Fruit fly (Drosophila melanogaster) whole organism, embryonic: ENCODE data around the gene mts.

Experiments
- BtbVII ChIP-seq: fragments of 200-800 bp; sonication (Bioruptor generic); optimal IDR thresholded peaks from 3 replicates; lab custom pipeline; 2017; ENCODE audit warnings: missing biosample characterization, mild to moderate bottlenecking, missing genetic modification characterization
- CG10654 ChIP-seq: fragments of 200-800 bp; sonication (Bioruptor generic); optimal IDR thresholded peaks from 2 replicates; lab custom pipeline; 2016; ENCODE audit warnings: missing biosample characterization, missing genetic modification characterization
- CG10959 ChIP-seq: fragments of 200-800 bp; sonication (Bioruptor generic); IDR thresholded peaks from 2 replicates; pipeline ENCODE4 v1.3.6; 2022; ENCODE audit warnings: missing biosample characterization, missing genetic modification characterization
- CG11398 ChIP-seq: fragments of 200-800 bp; sonication (Bioruptor generic); optimal IDR thresholded peaks from 2 replicates; lab custom pipeline; 2016; ENCODE audit warnings: missing biosample characterization, missing genetic modification characterization
- CG11456 ChIP-seq: fragments of 200-800 bp; sonication (Bioruptor generic); IDR thresholded peaks from 3 replicates; pipeline ENCODE4 v1.3.6; 2022; ENCODE audit warnings: missing biosample characterization, missing genetic modification characterization
- CG11504 ChIP-seq: fragments of 200-800 bp; sonication (Bioruptor generic); optimal IDR thresholded peaks from 3 replicates; lab custom pipeline; 2019; ENCODE audit warnings: missing biosample characterization, mild to moderate bottlenecking, missing genetic modification characterization, moderate library complexity
- CG12299 ChIP-seq: fragments of 200-800 bp; sonication (Bioruptor generic); optimal IDR thresholded peaks from 2 replicates; lab custom pipeline; 2018; ENCODE audit warnings: missing biosample characterization, mild to moderate bottlenecking, missing genetic modification characterization
- CG13424 ChIP-seq: fragments of 200-800 bp; sonication (Bioruptor generic); optimal IDR thresholded peaks from 2 replicates; lab custom pipeline; 2019; ENCODE audit warnings: missing biosample characterization, mild to moderate bottlenecking, missing genetic modification characterization, moderate library complexity
- CG14667 ChIP-seq: fragments of 200-800 bp; sonication (Bioruptor generic); IDR thresholded peaks from 2 replicates; pipeline ENCODE4 v1.3.6; 2022; ENCODE audit warnings: missing biosample characterization, missing genetic modification characterization
- CG1603 ChIP-seq: fragments of 200-800 bp; sonication (Bioruptor generic); optimal IDR thresholded peaks from 2 replicates; lab custom pipeline; 2019; ENCODE audit warnings: missing biosample characterization, mild to moderate bottlenecking, missing genetic modification characterization, moderate library complexity
- CG16779 ChIP-seq: fragments of 200-800 bp; sonication (Bioruptor generic); IDR thresholded peaks from 2 replicates; pipeline ENCODE4 v1.3.6; 2022; ENCODE audit warnings: missing biosample characterization, missing genetic modification characterization
- CG17328 ChIP-seq: fragments of 200-800 bp; sonication (Bioruptor generic); IDR thresholded peaks from 2 replicates; pipeline ENCODE4 v1.3.6; 2022; ENCODE audit warnings: missing biosample characterization, missing genetic modification characterization
- CG18262 ChIP-seq: fragments of 200-800 bp; optimal IDR thresholded peaks from 3 replicates; lab custom pipeline; 2019; ENCODE audit warnings: missing biosample characterization, mild to moderate bottlenecking, missing genetic modification characterization, moderate library complexity
- CG2202 ChIP-seq: fragments of 200-800 bp; sonication (Bioruptor generic); optimal IDR thresholded peaks from 2 replicates; lab custom pipeline; 2018; ENCODE audit warnings: missing biosample characterization, mild to moderate bottlenecking, missing genetic modification characterization
- CG2678 ChIP-seq: fragments of 200-800 bp; sonication (Bioruptor generic); optimal IDR thresholded peaks from 3 replicates; lab custom pipeline; 2019; ENCODE audit warnings: missing biosample characterization, mild to moderate bottlenecking, missing genetic modification characterization, moderate library complexity
- CG30403 ChIP-seq: fragments of 200-800 bp; sonication (Bioruptor generic); optimal IDR thresholded peaks from 3 replicates; lab custom pipeline; 2016; ENCODE audit warnings: missing biosample characterization, missing genetic modification characterization
- CG3407 ChIP-seq: fragments of 200-800 bp; sonication (Bioruptor generic); optimal IDR thresholded peaks from 2 replicates; lab custom pipeline; 2018; ENCODE audit warnings: missing biosample characterization, mild to moderate bottlenecking, missing genetic modification characterization
- CG3726 ChIP-seq: fragments of 200-800 bp; sonication (Bioruptor generic); IDR thresholded peaks from 3 replicates; pipeline ENCODE4, ENCODE4 v1.3.6; 2022; ENCODE audit warnings: missing biosample characterization, missing genetic modification characterization
- CG3847 ChIP-seq: fragments of 200-800 bp; sonication (Bioruptor generic); IDR thresholded peaks from 2 replicates; pipeline ENCODE4 v1.3.6; 2022; ENCODE audit warnings: missing biosample characterization, missing genetic modification characterization
- CG4282 ChIP-seq: fragments of 200-800 bp; sonication (Bioruptor generic); optimal IDR thresholded peaks from 2 replicates; lab custom pipeline; 2016; ENCODE audit warnings: missing biosample characterization, missing genetic modification characterization
- CG6272 ChIP-seq: fragments of 200-800 bp; sonication (Bioruptor generic); IDR thresholded peaks from 2 replicates; pipeline ENCODE4 v1.3.6; 2022; ENCODE audit warnings: missing biosample characterization, missing genetic modification characterization
- CG7357 ChIP-seq: fragments of 200-800 bp; sonication (Bioruptor generic); IDR thresholded peaks from 3 replicates; pipeline ENCODE4 v1.3.6; 2022; ENCODE audit warnings: missing biosample characterization, missing genetic modification characterization
- CG8924 ChIP-seq: fragments of 200-800 bp; optimal IDR thresholded peaks from 3 replicates; lab custom pipeline; 2019; ENCODE audit warnings: missing biosample characterization, mild to moderate bottlenecking, missing genetic modification characterization, moderate library complexity
- Doc3 ChIP-seq: fragments of 200-800 bp; sonication (Bioruptor generic); IDR thresholded peaks from 3 replicates; pipeline ENCODE4 v1.3.6; 2022; ENCODE audit warnings: missing biosample characterization, missing genetic modification characterization; ENCODE audit not compliant: partially characterized antibody
- Dref ChIP-seq: fragments of 200-800 bp; sonication (Bioruptor generic); IDR thresholded peaks from 2 replicates; pipeline ENCODE4 v1.3.6; 2022; ENCODE audit warnings: missing biosample characterization, missing genetic modification characterization
- Hr78 ChIP-seq, 2 experiments: fragments of 200-800 bp in 1 of 2; fragments of >200 bp in 1 of 2; sonication (Bioruptor generic) in 1 of 2; optimal IDR thresholded peaks; 2 replicates each; lab custom pipeline; 2017 to 2019; ENCODE audit warnings: missing biosample characterization in 2 of 2, missing genetic modification characterization in 2 of 2, mild to moderate bottlenecking in 1 of 2, moderate library complexity in 1 of 2
- MBD-R2 ChIP-seq: fragments of 200-800 bp; sonication (Bioruptor generic); IDR thresholded peaks from 2 replicates; pipeline ENCODE4 v1.3.6; 2022; ENCODE audit warnings: missing biosample characterization, missing genetic modification characterization
- MESR4 ChIP-seq: fragments of 200-800 bp; sonication (Bioruptor generic); optimal IDR thresholded peaks from 2 replicates; lab custom pipeline; 2018; ENCODE audit warnings: missing biosample characterization, mild to moderate bottlenecking, missing genetic modification characterization, moderate library complexity
- Neu2 ChIP-seq: fragments of 200-800 bp; sonication (Bioruptor generic); optimal IDR thresholded peaks from 3 replicates; lab custom pipeline; 2016; ENCODE audit warnings: missing biosample characterization, missing genetic modification characterization, borderline replicate concordance
- Oli ChIP-seq: fragments of 200-800 bp; sonication (Bioruptor generic); optimal IDR thresholded peaks from 2 replicates; lab custom pipeline; 2018; ENCODE audit warnings: missing biosample characterization, mild to moderate bottlenecking, missing genetic modification characterization, moderate library complexity
- abd-A ChIP-seq: fragments of 200-800 bp; sonication (Bioruptor generic); optimal IDR thresholded peaks from 3 replicates; lab custom pipeline; 2019; ENCODE audit warnings: missing biosample characterization, mild to moderate bottlenecking, missing genetic modification characterization, moderate library complexity
- ara ChIP-seq: fragments of 200-800 bp; sonication (Bioruptor generic); IDR thresholded peaks from 2 replicates; pipeline ENCODE4 v1.3.6; 2022; ENCODE audit warnings: missing biosample characterization, missing genetic modification characterization
- az2 ChIP-seq: fragments of 200-800 bp; sonication (Bioruptor generic); optimal IDR thresholded peaks from 3 replicates; lab custom pipeline; 2016; ENCODE audit warnings: missing biosample characterization, missing genetic modification characterization
- cas ChIP-seq: fragments of 200-800 bp; sonication (Bioruptor generic); IDR thresholded peaks from 2 replicates; pipeline ENCODE4 v1.3.6; 2022; ENCODE audit warnings: missing biosample characterization, missing genetic modification characterization
- danr ChIP-seq: fragments of 200-800 bp; sonication (Bioruptor generic); IDR thresholded peaks from 2 replicates; pipeline ENCODE4 v1.3.6; 2022; ENCODE audit warnings: missing biosample characterization, missing genetic modification characterization
- eyg ChIP-seq: fragments of 200-800 bp; sonication (Bioruptor generic); optimal IDR thresholded peaks from 3 replicates; lab custom pipeline; 2016; ENCODE audit warnings: missing biosample characterization, missing genetic modification characterization
- gt ChIP-seq: fragments of 200-800 bp; sonication (Bioruptor generic); IDR thresholded peaks from 2 replicates; pipeline ENCODE4 v1.3.6; 2022; ENCODE audit warnings: missing biosample characterization, missing genetic modification characterization
- ind ChIP-seq: fragments of 200-800 bp; sonication (Bioruptor generic); optimal IDR thresholded peaks from 3 replicates; lab custom pipeline; 2016; ENCODE audit warnings: missing biosample characterization, missing genetic modification characterization
- kay ChIP-seq: fragments of 200-800 bp; sonication (Bioruptor generic); optimal IDR thresholded peaks from 2 replicates; lab custom pipeline; 2016; ENCODE audit warnings: missing biosample characterization, missing genetic modification characterization
- mam ChIP-seq: fragments of 200-800 bp; sonication (Bioruptor generic); optimal IDR thresholded peaks from 3 replicates; lab custom pipeline; 2016; ENCODE audit warnings: missing biosample characterization, missing genetic modification characterization
- nau ChIP-seq: fragments of 200-800 bp; sonication (Bioruptor generic); optimal IDR thresholded peaks from 3 replicates; lab custom pipeline; 2017; ENCODE audit warnings: missing biosample characterization, mild to moderate bottlenecking, missing genetic modification characterization, missing genetic modification reagents
- onecut ChIP-seq: fragments of 200-800 bp; sonication (Bioruptor generic); IDR thresholded peaks from 2 replicates; pipeline ENCODE4 v1.3.6; 2022; ENCODE audit warnings: missing biosample characterization, missing genetic modification characterization
- pros ChIP-seq: fragments of 200-800 bp; sonication (Bioruptor generic); optimal IDR thresholded peaks from 3 replicates; lab custom pipeline; 2019; ENCODE audit warnings: missing biosample characterization, mild to moderate bottlenecking, missing genetic modification characterization, moderate library complexity
- psq ChIP-seq: fragments of 200-800 bp; sonication (Bioruptor generic); optimal IDR thresholded peaks from 2 replicates; lab custom pipeline; 2017; ENCODE audit warnings: missing biosample characterization, missing genetic modification characterization
- ranshi ChIP-seq: fragments of 200-800 bp; sonication (Bioruptor generic); IDR thresholded peaks from 2 replicates; pipeline ENCODE4 v1.3.6; 2022; ENCODE audit warnings: missing biosample characterization, missing genetic modification characterization
- sima ChIP-seq: fragments of 200-800 bp; sonication (Bioruptor generic); optimal IDR thresholded peaks from 2 replicates; lab custom pipeline; 2016; ENCODE audit warnings: missing biosample characterization, missing genetic modification characterization
- slbo ChIP-seq: fragments of 200-800 bp; sonication (Bioruptor generic); IDR thresholded peaks from 2 replicates; pipeline ENCODE4 v1.3.6; 2022; ENCODE audit warnings: missing biosample characterization, missing genetic modification characterization
- slp2 ChIP-seq: fragments of 200-800 bp; sonication (Bioruptor generic); optimal IDR thresholded peaks from 2 replicates; lab custom pipeline; 2016; ENCODE audit warnings: missing biosample characterization, missing genetic modification characterization
- tll ChIP-seq, 2 experiments: fragments of 200-800 bp in 1 of 2; fragments of >200 bp in 1 of 2; sonication (Bioruptor generic) in 1 of 2; optimal IDR thresholded peaks; 2 replicates each; lab custom pipeline; 2017 to 2019; ENCODE audit warnings: missing biosample characterization in 2 of 2, missing genetic modification characterization in 2 of 2, mild to moderate bottlenecking in 1 of 2, moderate library complexity in 1 of 2
- twi ChIP-seq: fragments of 200-800 bp; optimal IDR thresholded peaks from 2 replicates; lab custom pipeline; 2019; ENCODE audit warnings: missing biosample characterization, mild to moderate bottlenecking, missing genetic modification characterization, moderate library complexity
- unpg ChIP-seq: fragments of 200-800 bp; sonication (Bioruptor generic); optimal IDR thresholded peaks from 3 replicates; lab custom pipeline; 2018; ENCODE audit warnings: missing biosample characterization, mild to moderate bottlenecking, missing genetic modification characterization, moderate library complexity
- wdn ChIP-seq: fragments of 200-800 bp; sonication (Bioruptor generic); IDR thresholded peaks from 2 replicates; pipeline ENCODE4 v1.3.6; 2022; ENCODE audit warnings: missing biosample characterization, missing genetic modification characterization
- yki ChIP-seq: fragments of >200 bp; optimal IDR thresholded peaks from 3 replicates; lab custom pipeline; 2018

Gene mts

DNA sequence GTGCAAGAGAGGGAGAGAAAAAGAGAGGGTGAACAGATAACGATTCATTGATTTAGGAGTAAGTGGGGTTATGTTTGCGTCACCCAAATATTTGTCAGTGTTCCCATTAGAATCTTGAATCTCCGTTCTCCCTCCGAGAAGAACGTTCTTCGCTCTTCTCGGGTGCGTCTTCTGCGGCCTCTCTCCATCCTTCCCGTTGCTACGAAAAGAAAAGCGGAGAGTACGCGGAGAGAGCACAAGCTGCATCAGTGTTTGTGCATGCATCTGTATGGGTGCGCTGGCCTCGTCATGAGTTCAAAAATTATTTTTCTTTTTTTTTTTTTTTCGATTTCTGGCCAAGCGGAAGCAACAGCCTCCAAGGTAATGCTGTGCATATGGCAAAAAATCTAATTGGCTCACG lies 1.5 kb downstream of the mts start (continued):
- no peak for TF ChIP-seq pros (GFP tag; lab: Kevin White, UChicago)
- TF ChIP-seq CG16779 (GFP tag; lab: Robert Waterston, UW), result no peak
- no peak for TF ChIP-seq CG2202
- TF ChIP-seq eyg (GFP tag; lab: Kevin White, UChicago), result no peak
- TF ChIP-seq yki (lab: Kevin White, UChicago), result peak; percentile 51
- TF ChIP-seq ind (GFP tag; lab: Kevin White, UChicago), result no peak
- TF ChIP-seq CG11456 (GFP tag; lab: Robert Waterston, UW), result no peak
- no peak for TF ChIP-seq CG10959
- TF ChIP-seq ara (GFP tag; lab: Robert Waterston, UW), result no peak
- no peak; the same call in 1 of the 2 replicates for TF ChIP-seq onecut (GFP tag; lab: Robert Waterston, UW)
- no peak for TF ChIP-seq CG13424 (tag; lab: Kevin White, UChicago)
- no peak for TF ChIP-seq CG8924 (tag; lab: Kevin White, UChicago)
- no peak for TF ChIP-seq ranshi (GFP tag; lab: Robert Waterston, UW)
- no peak for TF ChIP-seq sima (GFP tag; lab: Kevin White, UChicago)
- peak; percentile 26 for TF ChIP-seq CG1603 (tag; lab: Kevin White, UChicago)
- no peak for TF ChIP-seq CG3726
- no peak for TF ChIP-seq CG14667 (GFP tag; lab: Robert Waterston, UW)
- peak in 1 of 2 experiments; percentile 43 for TF ChIP-seq Hr78 (GFP tag; optimal IDR thresholded peaks at IDR 0.05; lab: Kevin White, UChicago)
- no peak for TF ChIP-seq kay (GFP tag; lab: Kevin White, UChicago)
- no peak for TF ChIP-seq CG12299 (tag; lab: Kevin White, UChicago)
- no peak for TF ChIP-seq slbo
- peak; percentile 1 for TF ChIP-seq CG11504 (tag; lab: Kevin White, UChicago)
- TF ChIP-seq unpg, result no peak
- no peak for TF ChIP-seq CG6272 (GFP tag; lab: Robert Waterston, UW)
- peak; percentile 22 for TF ChIP-seq CG11398 (GFP tag; lab: Kevin White, UChicago)
- TF ChIP-seq slp2 (GFP tag; lab: Kevin White, UChicago), result no peak
- TF ChIP-seq CG18262 (tag; lab: Kevin White, UChicago), result no peak
- no peak for TF ChIP-seq Dref
- no peak for TF ChIP-seq CG3407 (GFP tag; lab: Kevin White, UChicago)
- no peak for TF ChIP-seq MESR4 (GFP tag; lab: Kevin White, UChicago)
- TF ChIP-seq CG30403 (GFP tag; lab: Kevin White, UChicago), result no peak
- TF ChIP-seq CG17328 (GFP tag; lab: Robert Waterston, UW), result no peak; the same call in 1 of the 2 replicates
- no peak for TF ChIP-seq tll (GFP tag; optimal IDR thresholded peaks at IDR 0.05; lab: Kevin White, UChicago)
- no peak for TF ChIP-seq Oli (tag; lab: Kevin White, UChicago)
- no peak for TF ChIP-seq gt (GFP tag; lab: Robert Waterston, UW)
- TF ChIP-seq BtbVII (GFP tag; lab: Kevin White, UChicago), result peak; percentile 47
- TF ChIP-seq mam (GFP tag; lab: Kevin White, UChicago), result no peak
- no peak for TF ChIP-seq abd-A (tag; lab: Kevin White, UChicago)
- TF ChIP-seq Neu2 (GFP tag; lab: Kevin White, UChicago), result no peak
- TF ChIP-seq psq, result no peak
- TF ChIP-seq CG10654, result no peak
- no peak for TF ChIP-seq CG4282
- TF ChIP-seq MBD-R2 (GFP tag; lab: Robert Waterston, UW), result no peak; the same call in 1 of the 2 replicates
- TF ChIP-seq Doc3, result no peak
- no peak for TF ChIP-seq twi (tag; lab: Kevin White, UChicago)
- no peak for TF ChIP-seq wdn (GFP tag; lab: Robert Waterston, UW)
- no peak for TF ChIP-seq az2
- peak; percentile 15 for TF ChIP-seq CG2678
- no peak for TF ChIP-seq cas (GFP tag; lab: Robert Waterston, UW)
- peak; percentile 48 for TF ChIP-seq nau (GFP tag; lab: Kevin White, UChicago)
- no peak for TF ChIP-seq CG3847 (GFP tag; lab: Robert Waterston, UW)
- TF ChIP-seq CG7357 (GFP tag; lab: Robert Waterston, UW), result no peak
- no peak for TF ChIP-seq danr (GFP tag; lab: Robert Waterston, UW)
